Worm (Caenorhabditis elegans) whole organism, young adult: ENCODE results near the gene F25B4.4.

ENCODE experiments used
- B0019.2 ChIP-seq: fragments of 200-800 bp; sonication (Bioruptor generic); conservative IDR thresholded peaks from 2 replicates; pipeline ENCODE4 v1.3.6; 2022; ENCODE audit warnings: missing genetic modification reagents, missing genetic modification characterization, missing compliant biosample characterization
- B0336.3 ChIP-seq: fragments of 200-800 bp; sonication (Bioruptor generic); IDR thresholded peaks from 2 replicates; pipeline ENCODE4 v1.3.6; 2022; ENCODE audit warnings: missing genetic modification characterization, missing compliant biosample characterization
- D2030.7 ChIP-seq: fragments of 200-800 bp; sonication (Bioruptor generic); IDR thresholded peaks from 2 replicates; pipeline ENCODE4 v1.3.6; 2022; ENCODE audit warnings: missing genetic modification reagents, missing genetic modification characterization, missing compliant biosample characterization
- F23B12.7 ChIP-seq: sonication (generic microtip); optimal IDR thresholded peaks from 2 replicates; lab custom pipeline; 2017; ENCODE audit warnings: missing genetic modification characterization, mild to moderate bottlenecking, missing compliant biosample characterization, antibody characterized with exemption, moderate library complexity; ENCODE audit not compliant: insufficient read depth
- F33H1.4 ChIP-seq: fragments of 200-800 bp; sonication (Bioruptor generic); IDR thresholded peaks from 2 replicates; pipeline ENCODE4 v1.3.6; 2022; ENCODE audit warnings: missing genetic modification reagents, missing genetic modification characterization, missing compliant biosample characterization
- F39B2.1 ChIP-seq: fragments of 200-800 bp; sonication (Bioruptor generic); IDR thresholded peaks from 2 replicates; pipeline ENCODE4 v1.3.6; 2022; ENCODE audit warnings: missing genetic modification reagents, missing genetic modification characterization, missing compliant biosample characterization
- F49E8.2 ChIP-seq: sonication (generic microtip); optimal IDR thresholded peaks from 3 replicates; lab custom pipeline; 2017; ENCODE audit warnings: missing genetic modification characterization, mild to moderate bottlenecking, missing compliant biosample characterization, antibody characterized with exemption, moderate library complexity; ENCODE audit not compliant: insufficient read depth
- T07F8.4 ChIP-seq: sonication (generic microtip); optimal IDR thresholded peaks from 2 replicates; lab custom pipeline; 2016; ENCODE audit warnings: mild to moderate bottlenecking, missing genetic modification characterization, moderate library complexity, missing compliant biosample characterization
- Y53F4B.3 ChIP-seq: fragments of 200-800 bp; sonication (Bioruptor generic); IDR thresholded peaks from 2 replicates; pipeline ENCODE4 v1.3.6; 2022; ENCODE audit warnings: missing genetic modification reagents, missing genetic modification characterization, missing compliant biosample characterization
- Y53G8AR.9 ChIP-seq: fragments of 200-800 bp; sonication (Bioruptor generic); conservative IDR thresholded peaks from 2 replicates; pipeline ENCODE4 v1.3.6; 2022; ENCODE audit warnings: missing genetic modification reagents, missing genetic modification characterization, missing compliant biosample characterization
- Y67H2A.10 ChIP-seq: fragments of 200-800 bp; sonication (Bioruptor generic); conservative IDR thresholded peaks from 2 replicates; pipeline ENCODE4 v1.3.6; 2022; ENCODE audit warnings: missing genetic modification reagents, missing genetic modification characterization, missing compliant biosample characterization
- ama-1 ChIP-seq, 3 experiments: fragments of 150-350 bp in 1 of 3; sonication (generic microtip) in 2 of 3; optimal IDR thresholded peaks; 2 replicates each; lab custom pipeline; 2014 to 2018; ENCODE audit warnings: missing biosample characterization in 2 of 3, missing genetic modification characterization in 2 of 3, missing genetic modification reagents in 2 of 3
- attf-3 ChIP-seq: fragments of 200-800 bp; sonication (Bioruptor generic); conservative IDR thresholded peaks from 2 replicates; pipeline ENCODE4 v1.3.6; 2022; ENCODE audit warnings: missing genetic modification reagents, missing genetic modification characterization, missing compliant biosample characterization
- attf-6 ChIP-seq: fragments of 200-800 bp; sonication (Bioruptor generic); IDR thresholded peaks from 2 replicates; pipeline ENCODE4 v1.3.6; 2022; ENCODE audit warnings: missing genetic modification reagents, missing genetic modification characterization, missing compliant biosample characterization
- bed-1 ChIP-seq: fragments of 200-800 bp; sonication (Bioruptor generic); IDR thresholded peaks from 2 replicates; pipeline ENCODE4 v1.3.6; 2022; ENCODE audit warnings: missing genetic modification reagents, missing genetic modification characterization, missing compliant biosample characterization
- bed-2 ChIP-seq: fragments of 200-800 bp; sonication (Bioruptor generic); IDR thresholded peaks from 2 replicates; pipeline ENCODE4 v1.3.6; 2022; ENCODE audit warnings: missing genetic modification reagents, missing genetic modification characterization, missing compliant biosample characterization
- ceh-40 ChIP-seq: fragments of 200-800 bp; sonication (Bioruptor generic); IDR thresholded peaks from 2 replicates; pipeline ENCODE4 v1.3.6; 2022; ENCODE audit warnings: missing genetic modification characterization, missing compliant biosample characterization
- ceh-91 ChIP-seq: fragments of 200-800 bp; sonication (Bioruptor generic); IDR thresholded peaks from 2 replicates; pipeline ENCODE4 v1.3.6; 2022; ENCODE audit warnings: missing genetic modification reagents, missing genetic modification characterization, missing compliant biosample characterization
- dox-1 ChIP-seq: fragments of 200-800 bp; sonication (Bioruptor generic); IDR thresholded peaks from 2 replicates; pipeline ENCODE4 v1.3.6; 2022; ENCODE audit warnings: missing genetic modification reagents, missing genetic modification characterization, missing compliant biosample characterization
- efl-1 ChIP-seq: fragments of 150-350 bp; optimal IDR thresholded peaks from 2 replicates; lab custom pipeline; 2014; ENCODE audit warnings: missing biosample characterization, missing genetic modification reagents, missing genetic modification characterization
- egrh-3 ChIP-seq: fragments of 200-800 bp; sonication (Bioruptor generic); IDR thresholded peaks from 2 replicates; pipeline ENCODE4 v1.3.6; 2022; ENCODE audit warnings: missing genetic modification reagents, missing genetic modification characterization, missing compliant biosample characterization
- ekl-4 ChIP-seq: fragments of 200-800 bp; sonication (Bioruptor generic); IDR thresholded peaks from 2 replicates; pipeline ENCODE4 v1.3.6; 2022; ENCODE audit warnings: missing genetic modification reagents, missing genetic modification characterization, missing compliant biosample characterization
- him-1 ChIP-seq: sonication (generic microtip); optimal IDR thresholded peaks from 2 replicates; lab custom pipeline; 2016; ENCODE audit warnings: missing genotype, missing genetic modification reagents, missing genetic modification characterization, missing compliant biosample characterization
- hlh-12 ChIP-seq: sonication (generic microtip); optimal IDR thresholded peaks from 2 replicates; lab custom pipeline; 2016; ENCODE audit warnings: missing genetic modification characterization, missing compliant biosample characterization
- hmg-1.2 ChIP-seq: fragments of 200-800 bp; sonication (Bioruptor generic); IDR thresholded peaks from 2 replicates; pipeline ENCODE4 v1.3.6; 2022; ENCODE audit warnings: missing genetic modification reagents, missing genetic modification characterization, missing compliant biosample characterization
- hrde-1 ChIP-seq: sonication (generic microtip); optimal IDR thresholded peaks from 2 replicates; lab custom pipeline; 2016; ENCODE audit warnings: missing genetic modification characterization, mild to moderate bottlenecking, missing compliant biosample characterization, moderate library complexity, missing genotype, missing genetic modification reagents, borderline replicate concordance
- hsf-1 ChIP-seq: fragments of 200-800 bp; sonication (Bioruptor generic); IDR thresholded peaks from 2 replicates; pipeline ENCODE4 v1.3.6; 2022; ENCODE audit warnings: missing genetic modification reagents, missing genetic modification characterization, missing compliant biosample characterization
- lin-35 ChIP-seq, 3 experiments: fragments of 150-350 bp in 2 of 3; sonication (generic microtip) in 1 of 3; optimal IDR thresholded peaks; 2 replicates each; lab custom pipeline; 2014 to 2018; ENCODE audit warnings: missing biosample characterization in 3 of 3, missing genetic modification characterization in 3 of 3, missing genetic modification reagents in 3 of 3
- lin-54 ChIP-seq: fragments of 200-800 bp; sonication (Bioruptor generic); optimal IDR thresholded peaks from 2 replicates; lab custom pipeline; 2018; ENCODE audit warnings: mild to moderate bottlenecking, missing genetic modification characterization, missing compliant biosample characterization
- lsl-1 ChIP-seq: fragments of 200-800 bp; sonication (Bioruptor generic); optimal IDR thresholded peaks from 2 replicates; lab custom pipeline; 2018; ENCODE audit warnings: mild to moderate bottlenecking, missing genetic modification characterization, moderate library complexity, missing compliant biosample characterization
- madf-3 ChIP-seq: fragments of 200-800 bp; sonication (Bioruptor generic); IDR thresholded peaks from 2 replicates; pipeline ENCODE4 v1.3.6; 2022; ENCODE audit warnings: missing genetic modification reagents, missing genetic modification characterization, missing compliant biosample characterization
- madf-8 ChIP-seq: fragments of 200-800 bp; sonication (Bioruptor generic); conservative IDR thresholded peaks from 2 replicates; pipeline ENCODE4 v1.3.6; 2022; ENCODE audit warnings: missing genetic modification reagents, missing genetic modification characterization, missing compliant biosample characterization
- mcd-1 ChIP-seq: fragments of 200-800 bp; sonication (Bioruptor generic); IDR thresholded peaks from 2 replicates; pipeline ENCODE4 v1.3.6; 2022; ENCODE audit warnings: missing genetic modification reagents, missing genetic modification characterization, missing compliant biosample characterization
- pbrm-1 ChIP-seq: fragments of 200-800 bp; sonication (Bioruptor generic); IDR thresholded peaks from 2 replicates; pipeline ENCODE4 v1.3.6; 2022; ENCODE audit warnings: missing genetic modification reagents, missing genetic modification characterization, missing compliant biosample characterization
- rcor-1 ChIP-seq: fragments of 200-800 bp; sonication (Bioruptor generic); IDR thresholded peaks from 2 replicates; pipeline ENCODE4 v1.3.6; 2022; ENCODE audit warnings: missing genetic modification reagents, missing genetic modification characterization, missing compliant biosample characterization
- rpc-1 ChIP-seq, 2 experiments: fragments of 150-350 bp in 1 of 2; sonication (generic microtip) in 1 of 2; optimal IDR thresholded peaks; 2 replicates each; lab custom pipeline; 2014 to 2018; ENCODE audit warnings: missing biosample characterization in 1 of 2, missing genetic modification characterization in 1 of 2, missing genetic modification reagents in 1 of 2, missing genotype in 1 of 2
- snpc-1.1 ChIP-seq: sonication (generic microtip); optimal IDR thresholded peaks from 2 replicates; lab custom pipeline; 2017; ENCODE audit warnings: missing genetic modification characterization, mild to moderate bottlenecking, missing compliant biosample characterization, antibody characterized with exemption, moderate library complexity, missing genotype, missing genetic modification reagents; ENCODE audit not compliant: insufficient read depth
- snpc-3.4 ChIP-seq: sonication (generic microtip); optimal IDR thresholded peaks from 2 replicates; lab custom pipeline; 2017; ENCODE audit warnings: missing genetic modification characterization, mild to moderate bottlenecking, missing compliant biosample characterization, antibody characterized with exemption, moderate library complexity, missing genotype, missing genetic modification reagents
- tbp1 ChIP-seq: fragments of 200-800 bp; sonication (Bioruptor generic); optimal IDR thresholded peaks from 2 replicates; lab custom pipeline; 2018; ENCODE audit warnings: mild to moderate bottlenecking, missing genetic modification characterization, missing compliant biosample characterization
- tlf-1 ChIP-seq: fragments of 200-800 bp; sonication (Bioruptor generic); optimal IDR thresholded peaks from 2 replicates; lab custom pipeline; 2018; ENCODE audit warnings: mild to moderate bottlenecking, missing genetic modification characterization, missing compliant biosample characterization
- unc-130 ChIP-seq: sonication (generic microtip); optimal IDR thresholded peaks from 2 replicates; lab custom pipeline; 2016; ENCODE audit warnings: missing genetic modification reagents, missing genetic modification characterization, missing compliant biosample characterization
- unc-62 ChIP-seq: fragments of 150-350 bp; optimal IDR thresholded peaks from 2 replicates; lab custom pipeline; 2014; ENCODE audit warnings: missing biosample characterization, missing genetic modification reagents, missing genetic modification characterization
- xnd-1 ChIP-seq: sonication (generic microtip); optimal IDR thresholded peaks from 2 replicates; lab custom pipeline; 2016; ENCODE audit warnings: missing genotype, missing genetic modification reagents, missing genetic modification characterization, missing compliant biosample characterization
- ztf-18 ChIP-seq: sonication (generic microtip); optimal IDR thresholded peaks from 2 replicates; lab custom pipeline; 2016; ENCODE audit warnings: missing genotype, mild to moderate bottlenecking, missing genetic modification characterization, missing compliant biosample characterization
- ztf-28 ChIP-seq: fragments of 200-800 bp; sonication (Bioruptor generic); IDR thresholded peaks from 2 replicates; pipeline ENCODE4 v1.3.6; 2022; ENCODE audit warnings: missing genetic modification reagents, missing genetic modification characterization, missing compliant biosample characterization

Gene F25B4.4

DNA sequence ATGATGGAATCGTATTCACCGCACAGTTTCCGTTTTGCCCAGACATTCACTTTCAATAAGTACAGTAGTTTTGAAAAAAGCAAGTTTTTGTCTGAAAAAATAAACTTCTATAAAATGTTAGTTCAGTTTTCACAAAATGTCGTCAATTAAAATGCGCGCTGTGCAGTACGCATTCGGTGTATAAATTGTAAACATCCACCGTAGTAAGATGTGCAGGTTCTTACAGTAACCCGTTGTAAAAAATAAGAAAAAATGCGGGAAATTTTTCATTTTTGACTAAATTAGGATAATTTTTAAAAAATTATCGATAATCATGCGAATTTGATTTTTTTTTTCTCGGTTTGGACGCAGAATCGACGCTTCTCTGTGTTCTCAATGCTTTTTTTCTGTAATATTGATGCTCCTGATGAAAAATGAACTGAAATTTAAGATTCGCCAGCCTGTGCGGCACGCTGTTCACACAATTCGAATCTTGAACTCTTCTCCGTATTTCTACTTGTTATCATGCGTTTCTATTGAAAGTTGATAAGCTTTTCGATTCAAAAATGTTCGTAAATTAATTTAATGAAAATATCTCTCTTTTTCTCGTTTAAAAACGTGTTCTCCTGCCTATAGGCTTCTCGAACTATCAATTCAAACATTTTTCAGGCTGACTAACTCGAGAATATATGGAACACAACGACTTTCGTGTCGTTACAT lies 32.7 kb downstream of the F25B4.4 start, which contains the start of gene rga-3:
TSS of gene rga-3 (plus strand) at position 649 of the 699 bp plus-strand sequence.
- TF ChIP-seq mcd-1 (GFP tag; lab: Robert Waterston, UW) (peak; percentile 67), pbrm-1 (GFP tag; lab: Robert Waterston, UW) (peak; percentile 78), madf-3 (peak; percentile 91), Y67H2A.10 (GFP tag; lab: Robert Waterston, UW) (0 out of 2 replicates have a peak, but pooled peaks have one; percentile 23), ceh-40 (GFP tag; lab: Robert Waterston, UW) (no peak), ceh-91 (GFP tag; lab: Robert Waterston, UW) (peak; percentile 99), tbp1 (peak; percentile 72), F33H1.4 (GFP tag; lab: Robert Waterston, UW) (peak; percentile 97), lin-54 (GFP tag; lab: Kevin White, UChicago) (peak; percentile 93), bed-1 (GFP tag; lab: Robert Waterston, UW) (no peak), B0019.2 (GFP tag; lab: Robert Waterston, UW) (peak; percentile 92), tlf-1 (GFP tag; lab: Kevin White, UChicago) (peak; percentile 91), efl-1 (GFP tag; lab: Kevin White, UChicago) (peak; percentile 97), F23B12.7 (tag; lab: Kevin White, UChicago) (peak; percentile 49), Y53G8AR.9 (GFP tag; lab: Robert Waterston, UW) (peak; percentile 66; the same call in 1 of the 2 replicates), F39B2.1 (GFP tag; lab: Robert Waterston, UW) (no peak), rcor-1 (GFP tag; lab: Robert Waterston, UW) (peak; percentile 93), hsf-1 (GFP tag; lab: Robert Waterston, UW) (peak; percentile 82), Y53F4B.3 (GFP tag; lab: Robert Waterston, UW) (peak; percentile 58; the same call in 1 of the 2 replicates), lsl-1 (peak; percentile 100), T07F8.4 (tag; lab: Kevin White, UChicago) (no peak), F49E8.2 (tag; lab: Kevin White, UChicago) (peak; percentile 96), D2030.7 (GFP tag; lab: Robert Waterston, UW) (peak; percentile 98), ekl-4 (GFP tag; lab: Robert Waterston, UW) (peak; percentile 87), attf-3 (GFP tag; lab: Robert Waterston, UW) (peak; percentile 86), attf-6 (peak; percentile 74; the same call in 1 of the 2 replicates), B0336.3 (GFP tag; lab: Robert Waterston, UW) (peak; percentile 85), him-1 (peak; percentile 91), snpc-1.1 (peak; percentile 82), unc-130 (GFP tag; lab: Kevin White, UChicago) (peak; percentile 95), hrde-1 (peak; percentile 59), ztf-28 (GFP tag; lab: Robert Waterston, UW) (peak; percentile 90), egrh-3 (GFP tag; lab: Robert Waterston, UW) (0 out of 2 replicates have a peak, but pooled peaks have one; percentile 7), madf-8 (GFP tag; lab: Robert Waterston, UW) (peak; percentile 97), hmg-1.2 (GFP tag; lab: Robert Waterston, UW) (peak; percentile 60), bed-2 (GFP tag; lab: Robert Waterston, UW) (no peak), ztf-18 (tag; lab: Kevin White, UChicago) (peak; percentile 66), unc-62 (GFP tag; lab: Kevin White, UChicago) (no peak), dox-1 (peak; percentile 91), ama-1 (optimal IDR thresholded peaks at IDR 0.05; lab: Kevin White, UChicago) (no peak), ama-1 (GFP tag; optimal IDR thresholded peaks at IDR 0.05; lab: Kevin White, UChicago) (peak in 1 of 2 experiments; percentile 10), xnd-1 (peak; percentile 97), rpc-1 (optimal IDR thresholded peaks at IDR 0.05; lab: Kevin White, UChicago) (no peak), rpc-1 (tag; optimal IDR thresholded peaks at IDR 0.05; lab: Kevin White, UChicago) (peak; percentile 15), snpc-3.4 (peak; percentile 95), lin-35 (GFP tag; optimal IDR thresholded peaks at IDR 0.05; lab: Kevin White, UChicago) (peak in 2 of 3 experiments; percentile 41 to 78), hlh-12 (tag; lab: Kevin White, UChicago) (no peak)
